Worm (Caenorhabditis elegans): ENCODE measurements around the gene C35A5.11.

C35A5.11 gene

ce11 chrV:10478097-10478828 is 24.6 kb downstream of the C35A5.11 start, which contains the start of the genes crp-1 and Y32F6B.9:
Gene crp-1, plus strand, starts transcription at chrV:10478564.
Gene Y32F6B.9, plus strand, starts transcription at chrV:10478699.
- no peak for TF ChIP-seq elt-1 (tag; optimal IDR thresholded peaks at IDR 0.05; ENCODE audit: borderline replicate concordance, insufficient read depth)
- peak; percentile 25 for TF ChIP-seq pha-4 (tag; optimal IDR thresholded peaks at IDR 0.05)
- TF ChIP-seq ham-2 (GFP tag; optimal IDR thresholded peaks at IDR 0.05), result peak; percentile 41

- TF ChIP-seq mls-2 (tag; optimal IDR thresholded peaks at IDR 0.05) (no peak), lsy-2 (tag; optimal IDR thresholded peaks at IDR 0.05) (no peak), lin-13 (tag; optimal IDR thresholded peaks at IDR 0.05) (no peak), drap-1 (GFP tag; optimal IDR thresholded peaks at IDR 0.05) (no peak), snpc-4 (tag; optimal IDR thresholded peaks at IDR 0.05) (no peak), nhr-237 (tag; optimal IDR thresholded peaks at IDR 0.05) (no peak), hlh-1 (tag; optimal IDR thresholded peaks at IDR 0.05) (no peak), zip-8 (tag; optimal IDR thresholded peaks at IDR 0.05) (no peak), flh-1 (GFP tag; optimal IDR thresholded peaks at IDR 0.05) (no peak), unc-39 (tag; optimal IDR thresholded peaks at IDR 0.05) (no peak), ceh-43 (GFP tag; optimal IDR thresholded peaks at IDR 0.05) (no peak), bed-3 (GFP tag; optimal IDR thresholded peaks at IDR 0.05) (no peak), ham-2 (GFP tag; optimal IDR thresholded peaks at IDR 0.05) (no peak), ceh-39 (tag; optimal IDR thresholded peaks at IDR 0.05) (no peak), nhr-28 (tag; optimal IDR thresholded peaks at IDR 0.05) (no peak), elt-1 (tag; optimal IDR thresholded peaks at IDR 0.05; ENCODE audit: borderline replicate concordance, insufficient read depth) (no peak), sem-2 (GFP tag; optimal IDR thresholded peaks at IDR 0.05) (no peak), ces-1 (GFP tag; optimal IDR thresholded peaks at IDR 0.05) (no peak), nhr-76 (tag; optimal IDR thresholded peaks at IDR 0.05) (no peak), M03D4.4 (tag; optimal IDR thresholded peaks at IDR 0.05) (no peak)
These were observed 26.0 kb downstream of the C35A5.11 start for ce11 chrV:10476864-10477443.

ce11 chrV:10475421-10475820 is 27.5 kb downstream of the C35A5.11 start:
- no peak for TF ChIP-seq bed-3 (GFP tag; optimal IDR thresholded peaks at IDR 0.05)
- TF ChIP-seq blmp-1 (tag; optimal IDR thresholded peaks at IDR 0.05), result no peak
- no peak for TF ChIP-seq nhr-237 (tag; optimal IDR thresholded peaks at IDR 0.05)
- TF ChIP-seq ces-1 (GFP tag; optimal IDR thresholded peaks at IDR 0.05), result no peak
- TF ChIP-seq elt-3 (tag; optimal IDR thresholded peaks at IDR 0.05), result no peak
- no peak for TF ChIP-seq hlh-1 (tag; optimal IDR thresholded peaks at IDR 0.05)
- no peak for TF ChIP-seq lin-32 (GFP tag; optimal IDR thresholded peaks at IDR 0.05)
- TF ChIP-seq unc-39 (tag; optimal IDR thresholded peaks at IDR 0.05), result no peak
- TF ChIP-seq cnd-1 (tag; optimal IDR thresholded peaks at IDR 0.05), result no peak
- no peak for TF ChIP-seq zip-8 (tag; optimal IDR thresholded peaks at IDR 0.05)
- TF ChIP-seq nhr-12 (tag; optimal IDR thresholded peaks at IDR 0.05), result no peak
- TF ChIP-seq elt-1 (tag; optimal IDR thresholded peaks at IDR 0.05; ENCODE audit: borderline replicate concordance, insufficient read depth), result no peak
- TF ChIP-seq pha-4 (tag; optimal IDR thresholded peaks at IDR 0.05), result no peak
- TF ChIP-seq M03D4.4 (tag; optimal IDR thresholded peaks at IDR 0.05), result no peak
- no peak for TF ChIP-seq unc-62 (GFP tag; optimal IDR thresholded peaks at IDR 0.05)
- no peak for TF ChIP-seq tbx-8 (GFP tag; optimal IDR thresholded peaks at IDR 0.05)
- TF ChIP-seq unc-120 (tag; optimal IDR thresholded peaks at IDR 0.05; ENCODE audit: poor library complexity, severe bottlenecking), result no peak

ce11 chrV:10474040-10474439 is 28.9 kb downstream of the C35A5.11 start:
- TF ChIP-seq lin-13 (tag; optimal IDR thresholded peaks at IDR 0.05) (no peak), lsy-2 (tag; optimal IDR thresholded peaks at IDR 0.05) (no peak), sem-2 (GFP tag; optimal IDR thresholded peaks at IDR 0.05) (no peak), unc-39 (tag; optimal IDR thresholded peaks at IDR 0.05) (no peak), ham-2 (GFP tag; optimal IDR thresholded peaks at IDR 0.05) (no peak), sptf-1 (tag; optimal IDR thresholded peaks at IDR 0.05) (no peak), unc-62 (GFP tag; optimal IDR thresholded peaks at IDR 0.05) (no peak), bed-3 (GFP tag; optimal IDR thresholded peaks at IDR 0.05) (no peak), nhr-2 (tag; optimal IDR thresholded peaks at IDR 0.05) (no peak), ces-1 (GFP tag; optimal IDR thresholded peaks at IDR 0.05) (no peak), unc-120 (tag; optimal IDR thresholded peaks at IDR 0.05; ENCODE audit: poor library complexity, severe bottlenecking) (no peak), elt-1 (tag; optimal IDR thresholded peaks at IDR 0.05; ENCODE audit: borderline replicate concordance, insufficient read depth) (no peak), nhr-76 (tag; optimal IDR thresholded peaks at IDR 0.05) (no peak), hlh-1 (tag; optimal IDR thresholded peaks at IDR 0.05) (no peak), tbx-8 (GFP tag; optimal IDR thresholded peaks at IDR 0.05) (no peak), pha-4 (tag; optimal IDR thresholded peaks at IDR 0.05) (no peak), elt-3 (tag; optimal IDR thresholded peaks at IDR 0.05) (no peak)

Data from whole organism, mixed stage, embryonic.